Worm (Caenorhabditis elegans) whole organism, L1 larva: Measurements from ENCODE around the gene vti-1.

Source experiments
- C04F5.9 ChIP-seq: sonication (generic microtip); optimal IDR thresholded peaks from 2 replicates; lab custom pipeline; 2016; ENCODE audit warnings: missing genetic modification characterization, missing compliant biosample characterization
- blmp-1 ChIP-seq: fragments of 150-350 bp; optimal IDR thresholded peaks from 2 replicates; lab custom pipeline; 2014; ENCODE audit warnings: missing biosample characterization, missing genetic modification characterization
- ceh-82 ChIP-seq, 3 experiments: fragments of 150-350 bp in 1 of 3; sonication (generic microtip) in 2 of 3; optimal IDR thresholded peaks; 2 replicates each; lab custom pipeline; 2014 to 2017; ENCODE audit warnings: missing biosample characterization in 3 of 3, missing genetic modification characterization in 3 of 3
- ceh-90 ChIP-seq: sonication (generic microtip); optimal IDR thresholded peaks from 2 replicates; lab custom pipeline; 2016; ENCODE audit warnings: missing genetic modification characterization, missing compliant biosample characterization
- fkh-10 ChIP-seq: sonication (generic microtip); optimal IDR thresholded peaks from 2 replicates; lab custom pipeline; 2017; ENCODE audit warnings: missing biosample characterization, missing genetic modification reagents, missing genetic modification characterization
- fos-1 ChIP-seq: fragments of 150-350 bp; optimal IDR thresholded peaks from 2 replicates; lab custom pipeline; 2014; ENCODE audit warnings: missing biosample characterization, missing genetic modification characterization
- hpl-2 ChIP-seq: fragments of 150-350 bp; optimal IDR thresholded peaks from 2 replicates; lab custom pipeline; 2014; ENCODE audit warnings: missing biosample characterization, missing genetic modification reagents, missing genetic modification characterization
- lin-14 ChIP-seq: fragments of 200-800 bp; sonication (Bioruptor generic); optimal IDR thresholded peaks from 2 replicates; lab custom pipeline; 2018; ENCODE audit warnings: mild to moderate bottlenecking, missing genetic modification characterization, moderate library complexity, missing compliant biosample characterization
- lir-3 ChIP-seq: sonication (generic microtip); optimal IDR thresholded peaks from 2 replicates; lab custom pipeline; 2016; ENCODE audit warnings: mild to moderate bottlenecking, missing genetic modification characterization, moderate library complexity, missing compliant biosample characterization; ENCODE audit not compliant: poor library complexity
- mdl-1 ChIP-seq, 2 experiments: fragments of 150-350 bp; optimal IDR thresholded peaks; 2 replicates each; lab custom pipeline; 2014 to 2017; ENCODE audit warnings: missing biosample characterization in 2 of 2, missing genetic modification characterization in 2 of 2, inconsistent platforms in 1 of 2
- nhr-12 ChIP-seq: sonication (generic microtip); optimal IDR thresholded peaks from 2 replicates; lab custom pipeline; 2017; ENCODE audit warnings: missing biosample characterization, missing genetic modification characterization
- nhr-19 ChIP-seq: fragments of 200-800 bp; sonication (Bioruptor generic); conservative IDR thresholded peaks from 2 replicates; pipeline ENCODE4 v1.3.6; 2022; ENCODE audit warnings: missing genetic modification characterization, missing compliant biosample characterization
- nhr-237 ChIP-seq: fragments of 150-350 bp; optimal IDR thresholded peaks from 2 replicates; lab custom pipeline; 2014; ENCODE audit warnings: missing biosample characterization, missing genetic modification characterization
- rnt-1 ChIP-seq: sonication (generic microtip); optimal IDR thresholded peaks from 2 replicates; lab custom pipeline; 2016; ENCODE audit warnings: mild to moderate bottlenecking, missing genetic modification characterization, moderate library complexity, missing compliant biosample characterization
- sup-37 ChIP-seq: fragments of 200-800 bp; sonication (Bioruptor generic); optimal IDR thresholded peaks from 2 replicates; lab custom pipeline; 2018; ENCODE audit warnings: mild to moderate bottlenecking, missing genetic modification characterization, missing compliant biosample characterization
- swsn-7 ChIP-seq: sonication (generic microtip); optimal IDR thresholded peaks from 2 replicates; lab custom pipeline; 2016; ENCODE audit warnings: missing genetic modification characterization, missing compliant biosample characterization
- unc-98 ChIP-seq: fragments of 200-800 bp; sonication (Bioruptor generic); IDR thresholded peaks from 2 replicates; pipeline ENCODE4 v1.3.6; 2022; ENCODE audit warnings: missing genetic modification characterization, missing compliant biosample characterization

The vti-1 gene

ce11 chrIV:14729272-14729671 lies 37.2 kb downstream of the vti-1 start:
- TF ChIP-seq nhr-237 (tag; lab: Kevin White, UChicago): no peak
- no peak for TF ChIP-seq unc-98 (GFP tag; lab: Robert Waterston, UW)
- TF ChIP-seq swsn-7 (tag; lab: Kevin White, UChicago): no peak
- no peak for TF ChIP-seq mdl-1 (tag; optimal IDR thresholded peaks at IDR 0.05; lab: Kevin White, UChicago)
- no peak for TF ChIP-seq blmp-1 (tag; lab: Kevin White, UChicago)
- TF ChIP-seq fos-1: no peak
- TF ChIP-seq sup-37 (GFP tag; lab: Kevin White, UChicago): no peak
- no peak for TF ChIP-seq nhr-19 (GFP tag; lab: Robert Waterston, UW)
- no peak for TF ChIP-seq ceh-82 (tag; optimal IDR thresholded peaks at IDR 0.05; lab: Kevin White, UChicago)
- no peak for TF ChIP-seq C04F5.9 (tag; lab: Kevin White, UChicago)
- no peak for TF ChIP-seq nhr-12 (tag; lab: Kevin White, UChicago)
- no peak for TF ChIP-seq fkh-10 (GFP tag; lab: Kevin White, UChicago)
- TF ChIP-seq rnt-1 (tag; lab: Kevin White, UChicago): no peak
- no peak for TF ChIP-seq hpl-2 (GFP tag; lab: Kevin White, UChicago)

- no peak for TF ChIP-seq lin-14
- TF ChIP-seq ceh-90 (tag; lab: Kevin White, UChicago): no peak
- TF ChIP-seq lir-3 (tag; lab: Kevin White, UChicago): no peak
- TF ChIP-seq, all 84 proteins: peak for 0
Observed at ce11 chrIV:14728225-14728624, 38.2 kb downstream of the vti-1 start, which contains the start of gene Y57G11C.42. TSS of gene Y57G11C.42 (plus strand) at chrIV:14728525.
